Worm (Caenorhabditis elegans) whole organism, young adult: ENCODE results near the gene W08G11.5.

Experiments
- C06A6.2 ChIP-seq: fragments of 200-800 bp; sonication (Bioruptor generic); conservative IDR thresholded peaks from 2 replicates; pipeline ENCODE4 v1.3.6; 2022; ENCODE audit warnings: missing genetic modification characterization, missing compliant biosample characterization
- F23B12.7 ChIP-seq: sonication (generic microtip); optimal IDR thresholded peaks from 2 replicates; lab custom pipeline; 2017; ENCODE audit warnings: missing genetic modification characterization, mild to moderate bottlenecking, missing compliant biosample characterization, antibody characterized with exemption, moderate library complexity; ENCODE audit not compliant: insufficient read depth
- F55B11.4 ChIP-seq: sonication (generic microtip); optimal IDR thresholded peaks from 2 replicates; lab custom pipeline; 2016; ENCODE audit warnings: missing compliant biosample characterization, missing genetic modification characterization, borderline replicate concordance; ENCODE audit not compliant: insufficient read depth
- Y53G8AR.9 ChIP-seq: fragments of 200-800 bp; sonication (Bioruptor generic); conservative IDR thresholded peaks from 2 replicates; pipeline ENCODE4 v1.3.6; 2022; ENCODE audit warnings: missing genetic modification reagents, missing genetic modification characterization, missing compliant biosample characterization
- ZK185.1 ChIP-seq: sonication (generic microtip); optimal IDR thresholded peaks from 2 replicates; lab custom pipeline; 2016; ENCODE audit warnings: mild to moderate bottlenecking, missing genetic modification characterization, missing compliant biosample characterization; ENCODE audit not compliant: poor library complexity, severe bottlenecking
- aptf-3 ChIP-seq: fragments of 200-800 bp; sonication (Bioruptor generic); IDR thresholded peaks from 2 replicates; pipeline ENCODE4 v1.3.6; 2022; ENCODE audit warnings: missing genetic modification characterization, missing compliant biosample characterization
- attf-5 ChIP-seq: fragments of 200-800 bp; sonication (Bioruptor generic); optimal IDR thresholded peaks from 2 replicates; lab custom pipeline; 2018; ENCODE audit warnings: mild to moderate bottlenecking, missing genetic modification characterization, missing compliant biosample characterization
- bed-2 ChIP-seq: fragments of 200-800 bp; sonication (Bioruptor generic); IDR thresholded peaks from 2 replicates; pipeline ENCODE4 v1.3.6; 2022; ENCODE audit warnings: missing genetic modification reagents, missing genetic modification characterization, missing compliant biosample characterization
- hlh-12 ChIP-seq: sonication (generic microtip); optimal IDR thresholded peaks from 2 replicates; lab custom pipeline; 2016; ENCODE audit warnings: missing genetic modification characterization, missing compliant biosample characterization
- hmg-20 ChIP-seq: fragments of 200-800 bp; sonication (Bioruptor generic); IDR thresholded peaks from 2 replicates; pipeline ENCODE4 v1.3.6; 2022; ENCODE audit warnings: missing genetic modification reagents, missing genetic modification characterization, missing compliant biosample characterization
- lsl-1 ChIP-seq: fragments of 200-800 bp; sonication (Bioruptor generic); optimal IDR thresholded peaks from 2 replicates; lab custom pipeline; 2018; ENCODE audit warnings: mild to moderate bottlenecking, missing genetic modification characterization, moderate library complexity, missing compliant biosample characterization
- lsy-27 ChIP-seq: sonication (generic microtip); optimal IDR thresholded peaks from 2 replicates; lab custom pipeline; 2017; ENCODE audit warnings: missing genetic modification characterization, mild to moderate bottlenecking, missing compliant biosample characterization, antibody characterized with exemption, missing genotype, borderline replicate concordance; ENCODE audit not compliant: insufficient read depth
- nhr-27 ChIP-seq: fragments of 200-800 bp; sonication (Bioruptor generic); optimal IDR thresholded peaks from 2 replicates; lab custom pipeline; 2018; ENCODE audit warnings: mild to moderate bottlenecking, missing genetic modification characterization, moderate library complexity, missing compliant biosample characterization
- snpc-1.1 ChIP-seq: sonication (generic microtip); optimal IDR thresholded peaks from 2 replicates; lab custom pipeline; 2017; ENCODE audit warnings: missing genetic modification characterization, mild to moderate bottlenecking, missing compliant biosample characterization, antibody characterized with exemption, moderate library complexity, missing genotype, missing genetic modification reagents; ENCODE audit not compliant: insufficient read depth
- snpc-1.3 ChIP-seq: sonication (generic microtip); optimal IDR thresholded peaks from 2 replicates; lab custom pipeline; 2017; ENCODE audit warnings: missing genetic modification characterization, mild to moderate bottlenecking, missing compliant biosample characterization, antibody characterized with exemption, moderate library complexity, missing genotype, missing genetic modification reagents; ENCODE audit not compliant: insufficient read depth
- snpc-4 ChIP-seq, 5 experiments: fragments of 150-350 bp in 1 of 5; sonication (generic microtip) in 4 of 5; optimal IDR thresholded peaks; 2 replicates each; lab custom pipeline; 2014 to 2018; ENCODE audit warnings: missing genetic modification characterization in 5 of 5, missing biosample characterization in 3 of 5, antibody characterized with exemption in 2 of 5, mild to moderate bottlenecking in 2 of 5, missing compliant biosample characterization in 2 of 5, missing genotype in 2 of 5, moderate library complexity in 2 of 5, missing genetic modification reagents in 1 of 5
- zfh-2 ChIP-seq: fragments of 200-800 bp; sonication (Bioruptor generic); conservative IDR thresholded peaks from 2 replicates; pipeline ENCODE4 v1.3.6; 2022; ENCODE audit warnings: missing genetic modification reagents, missing genetic modification characterization, missing compliant biosample characterization
- ztf-6 ChIP-seq: fragments of 200-800 bp; sonication (Bioruptor generic); IDR thresholded peaks from 2 replicates; pipeline ENCODE4 v1.3.6; 2022; ENCODE audit warnings: missing genetic modification reagents, missing genetic modification characterization, missing compliant biosample characterization

W08G11.5 gene

ce11 chrV:16298669-16299068 lies 47.6 kb downstream of the W08G11.5 start, which contains the start of gene srbc-84:
srbc-84 (plus strand) TSS chrV:16298969.
- TF ChIP-seq hmg-20 (no peak), aptf-3 (GFP tag; lab: Robert Waterston, UW) (no peak), lsl-1 (no peak), bed-2 (GFP tag; lab: Robert Waterston, UW) (no peak), Y53G8AR.9 (GFP tag; lab: Robert Waterston, UW) (no peak), snpc-1.3 (no peak), ZK185.1 (tag; lab: Kevin White, UChicago) (no peak), snpc-1.1 (tag; lab: Kevin White, UChicago) (no peak), F55B11.4 (tag; lab: Kevin White, UChicago) (no peak), F23B12.7 (no peak), hlh-12 (tag; lab: Kevin White, UChicago) (no peak), attf-5 (GFP tag; lab: Kevin White, UChicago) (no peak), snpc-4 (GFP tag; optimal IDR thresholded peaks at IDR 0.05; lab: Kevin White, UChicago) (no peak), snpc-4 (tag; optimal IDR thresholded peaks at IDR 0.05; lab: Kevin White, UChicago) (no peak), zfh-2 (GFP tag; lab: Robert Waterston, UW) (no peak), ztf-6 (GFP tag; lab: Robert Waterston, UW) (no peak)

DNA sequence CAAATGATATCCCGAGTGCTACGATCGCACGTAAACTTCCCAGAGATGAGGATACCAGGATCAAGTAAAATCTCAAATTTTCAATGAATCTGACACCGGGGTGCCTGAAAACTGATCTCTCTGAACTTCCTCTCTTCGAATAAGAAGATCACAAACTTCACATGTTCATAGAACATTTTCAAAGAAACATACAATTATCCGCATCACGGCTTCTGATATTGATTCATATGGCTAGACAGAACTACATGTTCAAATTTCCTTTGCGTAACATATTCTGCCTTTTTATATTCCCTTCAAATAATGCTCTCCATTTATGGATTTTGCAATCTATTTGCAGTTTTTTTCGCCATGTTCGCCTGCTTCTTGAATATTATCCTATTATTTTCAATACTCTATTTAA lies 49.2 kb downstream of the W08G11.5 start, which contains the start of gene srbc-83:
Gene srbc-83, plus strand, starts transcription at position 301 of the 400 bp plus-strand sequence.
- TF ChIP-seq lsy-27 (tag; lab: Kevin White, UChicago), result no peak
- TF ChIP-seq nhr-27 (tag; lab: Kevin White, UChicago), result no peak
- no peak for TF ChIP-seq C06A6.2
- no peak for TF ChIP-seq aptf-3 (GFP tag; lab: Robert Waterston, UW)
- TF ChIP-seq F23B12.7, result no peak
